Fruit fly (Drosophila melanogaster): ENCODE data around the gene Ythdc1.
A peak's percentile ranks its signal among the peaks of the same experiment; 100 is the strongest.

Gene Ythdc1

dm6 chr3L:3373994-3374623 lies at the start of gene Ythdc1, which contains the start of gene CG12010:
Gene Ythdc1 (minus strand): TSS chr3L:3374170.
Gene CG12010 (plus strand): TSS chr3L:3374282.
- TF ChIP-seq CG8301 (tag; optimal IDR thresholded peaks at IDR 0.05) (no peak), CG32121 (GFP tag; IDR thresholded peaks at IDR 0.05) (no peak), CG34367 (tag; optimal IDR thresholded peaks at IDR 0.05) (no peak), CG13204 (GFP tag; optimal IDR thresholded peaks at IDR 0.05) (no peak), CG12605 (GFP tag; IDR thresholded peaks at IDR 0.05) (peak; percentile 15; the same call in 1 of the 2 replicates)

dm6 chr3L:3423006-3423405 lies 49.0 kb upstream of the Ythdc1 start:
- TF ChIP-seq CG8301 (tag; optimal IDR thresholded peaks at IDR 0.05): no peak
- TF ChIP-seq Pif1A (GFP tag; optimal IDR thresholded peaks at IDR 0.05): no peak
- TF ChIP-seq CG4496 (GFP tag; IDR thresholded peaks at IDR 0.05): no peak
- no peak for TF ChIP-seq CG8159 (tag; optimal IDR thresholded peaks at IDR 0.05)
- no peak for TF ChIP-seq Ets98B (GFP tag; IDR thresholded peaks at IDR 0.05)
- no peak for TF ChIP-seq CG34367 (tag; optimal IDR thresholded peaks at IDR 0.05)
- peak; percentile 33 for TF ChIP-seq Snoo (tag; optimal IDR thresholded peaks at IDR 0.05)
- TF ChIP-seq gl (tag; optimal IDR thresholded peaks at IDR 0.05): no peak

- TF ChIP-seq CG15710 (tag; optimal IDR thresholded peaks at IDR 0.05) (no peak), gl (tag; optimal IDR thresholded peaks at IDR 0.05) (no peak), fd96Ca (GFP tag; IDR thresholded peaks at IDR 0.05) (no peak), CG17806 (tag; optimal IDR thresholded peaks at IDR 0.05) (no peak), Ets98B (GFP tag; IDR thresholded peaks at IDR 0.05) (no peak), CG13204 (GFP tag; optimal IDR thresholded peaks at IDR 0.05) (no peak), CG32121 (GFP tag; IDR thresholded peaks at IDR 0.05) (no peak), CG12605 (GFP tag; IDR thresholded peaks at IDR 0.05) (no peak), CG9948 (tag; optimal IDR thresholded peaks at IDR 0.05) (no peak), CG14655 (GFP tag; optimal IDR thresholded peaks at IDR 0.05) (no peak), D1 (tag; optimal IDR thresholded peaks at IDR 0.05) (no peak)
Measured at dm6 chr3L:3420674-3421073, 46.7 kb upstream of the Ythdc1 start.

- TF ChIP-seq CG32121 (GFP tag; IDR thresholded peaks at IDR 0.05) (0 out of 2 replicates have a peak, but pooled peaks have one; percentile 10), D1 (tag; optimal IDR thresholded peaks at IDR 0.05) (no peak), Ets98B (GFP tag; IDR thresholded peaks at IDR 0.05) (peak; percentile 35; the same call in 1 of the 2 replicates), CG13204 (GFP tag; optimal IDR thresholded peaks at IDR 0.05) (peak; percentile 20), CG9948 (tag; optimal IDR thresholded peaks at IDR 0.05) (no peak), CG12605 (GFP tag; IDR thresholded peaks at IDR 0.05) (peak; percentile 37), EcR (GFP tag; optimal IDR thresholded peaks at IDR 0.05) (peak; percentile 66)
Measured at dm6 chr3L:3420237-3420643, 46.3 kb upstream of the Ythdc1 start.

- TF ChIP-seq rn (GFP tag; IDR thresholded peaks at IDR 0.05) (no peak), Ets98B (GFP tag; IDR thresholded peaks at IDR 0.05) (no peak), Pif1A (GFP tag; optimal IDR thresholded peaks at IDR 0.05) (no peak), CG13204 (GFP tag; optimal IDR thresholded peaks at IDR 0.05) (no peak), D1 (tag; optimal IDR thresholded peaks at IDR 0.05) (no peak), CG32121 (GFP tag; IDR thresholded peaks at IDR 0.05) (peak; percentile 62), CG12605 (GFP tag; IDR thresholded peaks at IDR 0.05) (no peak), gl (tag; optimal IDR thresholded peaks at IDR 0.05) (no peak), Pif1B (GFP tag; optimal IDR thresholded peaks at IDR 0.05) (no peak), CG9948 (tag; optimal IDR thresholded peaks at IDR 0.05) (no peak), CG10348 (GFP tag; IDR thresholded peaks at IDR 0.05) (no peak), CG14655 (GFP tag; optimal IDR thresholded peaks at IDR 0.05) (peak; percentile 25), CG8159 (tag; optimal IDR thresholded peaks at IDR 0.05) (no peak), CG15710 (tag; optimal IDR thresholded peaks at IDR 0.05) (no peak), CG17806 (tag; optimal IDR thresholded peaks at IDR 0.05) (no peak), CG34367 (tag; optimal IDR thresholded peaks at IDR 0.05) (no peak), CG4496 (GFP tag; IDR thresholded peaks at IDR 0.05) (0 out of 3 replicates have a peak, but pooled peaks have one; percentile 10), Snoo (tag; optimal IDR thresholded peaks at IDR 0.05) (no peak), fd96Ca (GFP tag; IDR thresholded peaks at IDR 0.05) (no peak), CG8301 (tag; optimal IDR thresholded peaks at IDR 0.05) (peak; percentile 25), EcR (GFP tag; optimal IDR thresholded peaks at IDR 0.05) (no peak)
Measured at dm6 chr3L:3419369-3420232, 45.6 kb upstream of the Ythdc1 start.

All from whole organism, pupa.